Comparison of ENCODE assay signal across 7 worm cellular contexts in the genomic region with DNA sequence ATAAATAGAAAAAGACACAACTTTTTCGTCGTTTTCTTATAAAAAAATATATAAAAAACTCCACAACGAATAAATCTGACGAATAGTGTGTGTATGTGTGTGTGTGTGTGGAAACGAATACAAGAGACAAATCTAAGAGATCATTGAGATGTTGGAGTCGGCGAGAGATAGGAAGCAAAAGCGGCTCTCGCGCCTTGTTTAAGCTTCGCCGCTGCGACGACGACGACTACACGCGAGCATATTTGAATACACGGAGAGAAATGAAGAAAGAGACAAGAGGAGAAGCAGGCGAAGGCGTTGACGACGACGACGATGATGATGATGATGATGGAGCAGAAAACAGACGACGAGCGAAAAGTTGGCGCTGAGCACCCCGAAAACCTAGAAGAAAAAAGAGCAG.
TF ChIP-seq lines count a peak whose summit lies in the region.

No protein-coding gene starts in this region.

TF ChIP-seq in whole organism, L1 larva, 84 proteins besides CTCF, POLR2A, EP300 and RAD21 (continues in another document):
- TF ChIP-seq nhr-71 (tag; optimal IDR thresholded peaks at IDR 0.05; lab: Kevin White, UChicago): peak; percentile 39
- peak; percentile 34 for TF ChIP-seq dsc-1 (tag; optimal IDR thresholded peaks at IDR 0.05; lab: Kevin White, UChicago)
- no peak for TF ChIP-seq ets-5 (GFP tag; IDR thresholded peaks at IDR 0.05; lab: Robert Waterston, UW)
- TF ChIP-seq mdl-1 (tag; optimal IDR thresholded peaks at IDR 0.05; lab: Kevin White, UChicago): no peak
- TF ChIP-seq efl-1 (optimal IDR thresholded peaks at IDR 0.05; lab: Kevin White, UChicago): peak; percentile 20 to 48
- TF ChIP-seq efl-1 (GFP tag; optimal IDR thresholded peaks at IDR 0.05 in 1 of 2; lab: Kevin White, UChicago): peak in 1 of 2 experiments; percentile 11
- peak in 1 of 2 experiments; percentile 41 for TF ChIP-seq lsy-2 (tag; optimal IDR thresholded peaks at IDR 0.05; lab: Kevin White, UChicago)
- no peak for TF ChIP-seq aly-2 (tag; optimal IDR thresholded peaks at IDR 0.05; lab: Kevin White, UChicago)
- no peak for TF ChIP-seq ztf-11 (tag; optimal IDR thresholded peaks at IDR 0.05; lab: Kevin White, UChicago)
- TF ChIP-seq ama-1 (optimal IDR thresholded peaks at IDR 0.05; lab: Kevin White, UChicago): no peak
- no peak for TF ChIP-seq nhr-84 (tag; optimal IDR thresholded peaks at IDR 0.05; lab: Kevin White, UChicago)
- no peak for TF ChIP-seq mab-9 (GFP tag; IDR thresholded peaks at IDR 0.05; lab: Robert Waterston, UW)

TF ChIP-seq in whole organism, L2 larva, 48 proteins besides CTCF, POLR2A, EP300 and RAD21 (continues in another document):
- TF ChIP-seq alr-1 (tag; optimal IDR thresholded peaks at IDR 0.05; lab: Kevin White, UChicago): no peak
- TF ChIP-seq lin-39 (tag; optimal IDR thresholded peaks at IDR 0.05; lab: Kevin White, UChicago): no peak
- TF ChIP-seq F13H6.1 (tag; optimal IDR thresholded peaks at IDR 0.05; lab: Kevin White, UChicago): peak; percentile 36
- peak; percentile 14 for TF ChIP-seq crh-2 (tag; optimal IDR thresholded peaks at IDR 0.05; lab: Kevin White, UChicago)
- no peak for TF ChIP-seq ztf-4 (tag; optimal IDR thresholded peaks at IDR 0.05; lab: Kevin White, UChicago)
- TF ChIP-seq lin-13 (GFP tag; optimal IDR thresholded peaks at IDR 0.05; lab: Kevin White, UChicago): no peak
- TF ChIP-seq mab-5 (tag; optimal IDR thresholded peaks at IDR 0.05; lab: Kevin White, UChicago): no peak
- TF ChIP-seq ztf-11 (tag; optimal IDR thresholded peaks at IDR 0.05; lab: Kevin White, UChicago): no peak
- TF ChIP-seq elt-3 (tag; optimal IDR thresholded peaks at IDR 0.05; lab: Kevin White, UChicago): no peak
- no peak for TF ChIP-seq unc-62 (GFP tag; optimal IDR thresholded peaks at IDR 0.05; lab: Kevin White, UChicago)
- no peak for TF ChIP-seq nhr-6 (tag; optimal IDR thresholded peaks at IDR 0.05; lab: Kevin White, UChicago)
- TF ChIP-seq egl-27 (tag; optimal IDR thresholded peaks at IDR 0.05; lab: Kevin White, UChicago): no peak
- TF ChIP-seq nhr-77 (tag; optimal IDR thresholded peaks at IDR 0.05; lab: Kevin White, UChicago): no peak

TF ChIP-seq in whole organism, L3 larva, 47 proteins besides CTCF, POLR2A, EP300 and RAD21:
- TF ChIP-seq nfya-1 (tag; optimal IDR thresholded peaks at IDR 0.05; lab: Kevin White, UChicago; ENCODE audit: insufficient read depth): peak; percentile 44
- TF ChIP-seq lin-15B (tag; optimal IDR thresholded peaks at IDR 0.05; lab: Kevin White, UChicago): peak; percentile 18
- TF ChIP-seq lin-39 (tag; optimal IDR thresholded peaks at IDR 0.05; lab: Kevin White, UChicago): peak; percentile 81
- no peak for TF ChIP-seq daf-12 (tag; optimal IDR thresholded peaks at IDR 0.05; lab: Kevin White, UChicago)
- TF ChIP-seq hmg-11 (tag; optimal IDR thresholded peaks at IDR 0.05; lab: Kevin White, UChicago): peak; percentile 44
- no peak for TF ChIP-seq R02D3.7 (tag; optimal IDR thresholded peaks at IDR 0.05; lab: Kevin White, UChicago)
- no peak for TF ChIP-seq ztf-4 (tag; optimal IDR thresholded peaks at IDR 0.05; lab: Kevin White, UChicago)
- no peak for TF ChIP-seq nhr-12 (tag; optimal IDR thresholded peaks at IDR 0.05; lab: Kevin White, UChicago)
- TF ChIP-seq nhr-237 (tag; optimal IDR thresholded peaks at IDR 0.05; lab: Kevin White, UChicago): no peak

TF ChIP-seq in whole organism, L4 larva, 104 proteins besides CTCF, POLR2A, EP300 and RAD21 (continues in another document):
- TF ChIP-seq spr-1 (tag; optimal IDR thresholded peaks at IDR 0.05; lab: Kevin White, UChicago): no peak
- TF ChIP-seq egl-27 (tag; optimal IDR thresholded peaks at IDR 0.05; lab: Kevin White, UChicago): no peak
- no peak for TF ChIP-seq T20F7.1 (GFP tag; optimal IDR thresholded peaks at IDR 0.05; lab: Kevin White, UChicago)
- no peak for TF ChIP-seq zfp-2 (tag; optimal IDR thresholded peaks at IDR 0.05; lab: Kevin White, UChicago)
- TF ChIP-seq dve-1 (tag; optimal IDR thresholded peaks at IDR 0.05; lab: Kevin White, UChicago; ENCODE audit: insufficient read depth): no peak
- TF ChIP-seq pha-4 (GFP tag; IDR thresholded peaks at IDR 0.05; lab: Robert Waterston, UW): no peak
- TF ChIP-seq pha-4 (tag; optimal IDR thresholded peaks at IDR 0.05; lab: Kevin White, UChicago): no peak
- TF ChIP-seq lin-13 (GFP tag; optimal IDR thresholded peaks at IDR 0.05; lab: Kevin White, UChicago): no peak
- no peak for TF ChIP-seq Y105C5A.15 (GFP tag; IDR thresholded peaks at IDR 0.05; lab: Robert Waterston, UW)
- no peak for TF ChIP-seq jun-1 (tag; optimal IDR thresholded peaks at IDR 0.05; lab: Kevin White, UChicago)
- peak; percentile 91 for TF ChIP-seq aha-1 (tag; lab: Kevin White, UChicago)
- TF ChIP-seq daf-12 (tag; optimal IDR thresholded peaks at IDR 0.05; lab: Kevin White, UChicago): no peak
- TF ChIP-seq Y75B8A.6 (GFP tag; IDR thresholded peaks at IDR 0.05; lab: Robert Waterston, UW): no peak
- TF ChIP-seq zfp-3 (GFP tag; conservative IDR thresholded peaks at IDR 0.05; lab: Robert Waterston, UW): no peak
- no peak for TF ChIP-seq nhr-237 (tag; optimal IDR thresholded peaks at IDR 0.05; lab: Kevin White, UChicago)

TF ChIP-seq in whole organism, late embryonic, 69 proteins besides CTCF, POLR2A, EP300 and RAD21:
- TF ChIP-seq zip-5 (tag; optimal IDR thresholded peaks at IDR 0.05; lab: Kevin White, UChicago): no peak
- TF ChIP-seq hlh-15 (tag; optimal IDR thresholded peaks at IDR 0.05; lab: Kevin White, UChicago): no peak
- peak; percentile 37 for TF ChIP-seq ceh-31 (tag; optimal IDR thresholded peaks at IDR 0.05; lab: Kevin White, UChicago)
- TF ChIP-seq unc-42 (tag; optimal IDR thresholded peaks at IDR 0.05; lab: Kevin White, UChicago): peak; percentile 35
- TF ChIP-seq madf-2 (tag; optimal IDR thresholded peaks at IDR 0.05; lab: Kevin White, UChicago): peak; percentile 39

TF ChIP-seq in whole organism, mixed stage, embryonic, 35 proteins besides CTCF, POLR2A, EP300 and RAD21:
- TF ChIP-seq zip-8 (tag; optimal IDR thresholded peaks at IDR 0.05; lab: Kevin White, UChicago): no peak
- TF ChIP-seq bed-3 (GFP tag; optimal IDR thresholded peaks at IDR 0.05; lab: Kevin White, UChicago): no peak
- no peak for TF ChIP-seq ztf-11 (tag; optimal IDR thresholded peaks at IDR 0.05; lab: Kevin White, UChicago)
- TF ChIP-seq ces-1 (GFP tag; optimal IDR thresholded peaks at IDR 0.05; lab: Kevin White, UChicago): peak; percentile 31
- TF ChIP-seq ceh-39 (tag; optimal IDR thresholded peaks at IDR 0.05; lab: Kevin White, UChicago): no peak

TF ChIP-seq in whole organism, young adult, 124 proteins besides CTCF, POLR2A, EP300 and RAD21:
- TF ChIP-seq cebp-1 (GFP tag; IDR thresholded peaks at IDR 0.05; lab: Robert Waterston, UW) (no peak), cebp-1 (tag; optimal IDR thresholded peaks at IDR 0.05; lab: Kevin White, UChicago) (peak; percentile 8), hmg-1.2 (GFP tag; IDR thresholded peaks at IDR 0.05; lab: Robert Waterston, UW) (peak; percentile 23; the same call in 1 of the 2 replicates), lsy-27 (tag; optimal IDR thresholded peaks at IDR 0.05; lab: Kevin White, UChicago; ENCODE audit: borderline replicate concordance, insufficient read depth) (no peak), F37B4.10 (GFP tag; IDR thresholded peaks at IDR 0.05; lab: Robert Waterston, UW) (no peak), ztf-22 (GFP tag; optimal IDR thresholded peaks at IDR 0.05; lab: Kevin White, UChicago) (no peak), madf-10 (tag; optimal IDR thresholded peaks at IDR 0.05; lab: Kevin White, UChicago) (peak; percentile 59), C17E4.6 (GFP tag; IDR thresholded peaks at IDR 0.05; lab: Robert Waterston, UW) (no peak), Y95B8A.8 (GFP tag; IDR thresholded peaks at IDR 0.05; lab: Robert Waterston, UW) (no peak), zfh-2 (GFP tag; conservative IDR thresholded peaks at IDR 0.05; lab: Robert Waterston, UW) (peak; percentile 45)
TF ChIP-seq in whole organism, young adult: peak in this region for 4.
